Worm (Caenorhabditis elegans): ENCODE results near the gene R07G3.8.

Gene R07G3.8

DNA sequence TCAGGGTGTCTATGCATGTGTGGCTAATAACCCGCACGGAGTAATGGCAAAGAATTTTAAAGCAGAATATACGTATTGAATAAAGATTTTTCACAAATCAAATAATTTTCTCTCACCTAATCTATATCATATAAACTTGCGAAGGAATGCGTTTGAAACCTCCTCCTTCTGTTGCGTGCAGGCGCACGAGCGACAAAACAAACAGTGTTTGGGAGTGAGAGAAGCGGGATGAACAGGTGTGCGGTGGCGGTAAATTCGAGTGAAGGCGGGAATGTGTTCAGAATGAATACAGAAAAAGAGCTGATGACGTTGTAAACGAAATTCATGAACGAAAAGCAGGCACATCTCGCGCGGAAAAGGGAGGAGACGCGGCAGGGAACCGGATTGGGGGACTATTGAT lies 6.0 kb downstream of the R07G3.8 start:
- TF ChIP-seq ceh-28 (tag; optimal IDR thresholded peaks at IDR 0.05) (no peak), hmg-11 (tag; optimal IDR thresholded peaks at IDR 0.05) (peak; percentile 4), pha-4 (tag; optimal IDR thresholded peaks at IDR 0.05) (peak; percentile 5), nfya-1 (tag; optimal IDR thresholded peaks at IDR 0.05; ENCODE audit: insufficient read depth) (peak; percentile 10)

ce11 chrII:7613241-7613782 lies 7.0 kb downstream of the R07G3.8 start, which contains the start of the genes oig-4 and R07G3.7:
TSS of gene oig-4 (plus strand) at chrII:7613541.
TSS of gene R07G3.7 (minus strand) at chrII:7613732.
- TF ChIP-seq ceh-9 (tag; optimal IDR thresholded peaks at IDR 0.05) (no peak), egl-5 (tag; optimal IDR thresholded peaks at IDR 0.05) (peak; percentile 45)

DNA sequence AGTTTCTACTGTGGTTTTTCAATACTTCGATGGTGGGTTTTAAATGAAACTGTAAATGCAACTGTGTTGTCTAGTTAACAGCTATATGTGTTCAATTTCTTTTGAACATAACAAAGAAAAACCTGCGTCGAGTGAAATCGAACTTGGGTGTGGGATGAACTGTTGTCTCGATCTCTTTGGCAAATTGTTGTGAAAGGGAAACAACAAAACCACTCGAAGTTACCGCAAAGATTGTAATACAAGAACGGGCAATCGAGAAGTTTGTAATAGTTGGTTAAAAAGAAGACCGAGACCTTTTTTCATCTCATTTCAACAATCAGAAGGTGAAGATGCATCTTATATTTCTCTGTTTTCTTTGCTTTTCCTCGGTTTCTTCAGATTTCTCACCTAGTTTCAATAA lies 12.4 kb downstream of the R07G3.8 start, which contains the start of gene lips-17:
TSS of gene lips-17 (plus strand) at position 301 of the 400 bp plus-strand sequence.
- no peak for TF ChIP-seq ceh-9 (tag; optimal IDR thresholded peaks at IDR 0.05)
- no peak for TF ChIP-seq nhr-76 (tag; optimal IDR thresholded peaks at IDR 0.05)
- no peak for TF ChIP-seq ZK546.5 (tag; optimal IDR thresholded peaks at IDR 0.05)
- TF ChIP-seq elt-1 (tag; optimal IDR thresholded peaks at IDR 0.05), result no peak
- TF ChIP-seq nhr-23 (tag; optimal IDR thresholded peaks at IDR 0.05), result no peak
- no peak for TF ChIP-seq nhr-237 (tag; optimal IDR thresholded peaks at IDR 0.05)
- no peak for TF ChIP-seq mdl-1 (tag; optimal IDR thresholded peaks at IDR 0.05)
- TF ChIP-seq ztf-4 (tag; optimal IDR thresholded peaks at IDR 0.05), result no peak
- no peak for TF ChIP-seq nhr-11 (tag; optimal IDR thresholded peaks at IDR 0.05)
- no peak for TF ChIP-seq elt-2 (tag; optimal IDR thresholded peaks at IDR 0.05)
- TF ChIP-seq ztf-11 (tag; optimal IDR thresholded peaks at IDR 0.05), result no peak
- no peak for TF ChIP-seq eor-1 (tag; optimal IDR thresholded peaks at IDR 0.05)
- no peak for TF ChIP-seq nhr-25 (tag; optimal IDR thresholded peaks at IDR 0.05)
- TF ChIP-seq lin-15B (tag; optimal IDR thresholded peaks at IDR 0.05), result no peak
- TF ChIP-seq nhr-12 (tag; optimal IDR thresholded peaks at IDR 0.05), result no peak
- no peak for TF ChIP-seq egl-27 (tag; optimal IDR thresholded peaks at IDR 0.05)
- TF ChIP-seq ama-1 (optimal IDR thresholded peaks at IDR 0.05), result no peak

DNA sequence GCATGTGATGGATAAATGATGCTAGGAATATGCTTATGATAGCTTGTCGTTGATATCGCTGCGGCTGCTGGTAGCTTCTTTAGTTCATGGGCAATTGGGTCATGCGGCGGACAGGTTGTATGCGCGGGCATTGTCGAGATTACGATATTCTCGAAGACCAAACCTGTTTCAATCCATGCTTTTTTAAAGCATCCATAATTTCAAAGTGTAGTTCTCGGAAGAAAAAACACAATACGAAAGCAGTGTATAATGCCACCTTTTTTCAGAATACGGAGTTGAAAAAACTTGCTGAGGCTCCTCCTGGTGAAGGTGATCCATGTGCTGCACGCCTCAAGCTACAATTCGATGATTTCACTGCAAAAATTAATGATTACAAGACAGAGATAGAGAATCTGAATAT lies 15.0 kb downstream of the R07G3.8 start, which contains the start of gene osm-8:
TSS of gene osm-8 (minus strand) at position 101 of the 400 bp plus-strand sequence.
- TF ChIP-seq egl-5 (tag; optimal IDR thresholded peaks at IDR 0.05) (no peak), hmg-11 (tag; optimal IDR thresholded peaks at IDR 0.05) (no peak)

- no peak for TF ChIP-seq aly-2 (tag; optimal IDR thresholded peaks at IDR 0.05)
- no peak for TF ChIP-seq mdl-1 (tag; optimal IDR thresholded peaks at IDR 0.05)
- TF ChIP-seq ceh-82 (tag; optimal IDR thresholded peaks at IDR 0.05), result no peak
- TF ChIP-seq mml-1 (tag; optimal IDR thresholded peaks at IDR 0.05), result no peak
- TF ChIP-seq nhr-25 (tag; optimal IDR thresholded peaks at IDR 0.05), result no peak
- no peak for TF ChIP-seq sea-2 (GFP tag; optimal IDR thresholded peaks at IDR 0.05)
- no peak for TF ChIP-seq nhr-12 (tag; optimal IDR thresholded peaks at IDR 0.05)
- no peak for TF ChIP-seq ceh-28 (tag; optimal IDR thresholded peaks at IDR 0.05)
- TF ChIP-seq fos-1 (tag; optimal IDR thresholded peaks at IDR 0.05), result no peak
- no peak for TF ChIP-seq jun-1 (tag; optimal IDR thresholded peaks at IDR 0.05)
- TF ChIP-seq elt-2 (tag; optimal IDR thresholded peaks at IDR 0.05), result no peak
These were observed 21.0 kb downstream of the R07G3.8 start, which contains the start of gene npp-21 for ce11 chrII:7599357-7599756. TSS of gene npp-21 (plus strand) at chrII:7599657.

DNA sequence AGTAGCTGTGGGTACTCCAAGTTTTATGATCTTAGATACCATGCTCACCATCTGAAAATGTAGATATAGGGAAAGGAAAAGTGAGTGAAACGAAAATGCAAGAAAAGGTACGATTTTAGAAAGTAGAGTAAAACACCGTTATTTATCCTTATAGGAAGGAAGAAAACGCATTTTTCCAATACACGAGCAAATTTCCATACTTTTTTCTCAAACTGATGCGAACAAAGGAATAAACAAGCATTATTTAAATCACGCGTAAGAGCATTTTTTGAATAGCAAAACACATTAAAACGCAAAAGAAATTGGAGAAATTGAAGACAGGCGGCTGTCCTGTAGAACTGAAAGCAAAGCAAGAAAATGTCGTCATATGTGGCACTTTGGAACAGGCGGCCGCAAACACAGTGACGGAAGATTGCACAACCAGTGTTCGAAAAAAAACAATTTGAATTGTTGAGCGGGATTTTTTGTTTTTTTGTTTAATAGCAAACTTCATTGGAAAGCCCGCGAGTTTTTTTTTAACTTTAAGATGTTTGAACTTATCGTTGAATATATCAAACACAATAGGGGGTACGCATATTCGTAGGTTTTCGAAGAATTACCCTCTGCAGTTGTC lies 21.5 kb downstream of the R07G3.8 start, which contains the start of gene pgam-5:
TSS of gene pgam-5 (minus strand) at position 51 of the 613 bp plus-strand sequence.
- TF ChIP-seq nhr-67 (tag; optimal IDR thresholded peaks at IDR 0.05) (no peak), nhr-23 (tag; optimal IDR thresholded peaks at IDR 0.05) (no peak), elt-2 (tag; optimal IDR thresholded peaks at IDR 0.05) (peak; percentile 11), ama-1 (optimal IDR thresholded peaks at IDR 0.05) (no peak), egl-5 (tag; optimal IDR thresholded peaks at IDR 0.05) (no peak), unc-39 (tag; optimal IDR thresholded peaks at IDR 0.05) (no peak), nhr-76 (tag; optimal IDR thresholded peaks at IDR 0.05) (no peak)
